Fruit fly (Drosophila melanogaster): Measurements from ENCODE around the gene Tango14.

- TF ChIP-seq usp (GFP tag; optimal IDR thresholded peaks at IDR 0.05): no peak
- no peak for TF ChIP-seq pan (optimal IDR thresholded peaks at IDR 0.05)
Observed at dm6 chr2L:1116661-1117322, 41.7 kb upstream of the Tango14 start.

All from whole organism.